Worm (Caenorhabditis elegans) whole organism, late embryonic: ENCODE results near the gene Y37E11AM.2.
A peak's percentile ranks its signal among the peaks of the same experiment; 100 is the strongest.

ENCODE experiments used
- ama-1 ChIP-seq: fragments of 150-350 bp; optimal IDR thresholded peaks from 2 replicates; lab custom pipeline; 2014
- elt-4 ChIP-seq: sonication (generic microtip); optimal IDR thresholded peaks from 2 replicates; lab custom pipeline; 2016; ENCODE audit warnings: missing genetic modification characterization, missing compliant biosample characterization
- fkh-10 ChIP-seq: fragments of 150-350 bp; optimal IDR thresholded peaks from 2 replicates; lab custom pipeline; 2014; ENCODE audit warnings: missing biosample characterization, missing genetic modification reagents, missing genetic modification characterization
- nhr-11 ChIP-seq: fragments of 150-350 bp; optimal IDR thresholded peaks from 2 replicates; lab custom pipeline; 2014; ENCODE audit warnings: missing biosample characterization, missing genetic modification characterization
- pha-4 ChIP-seq: fragments of 150-350 bp; optimal IDR thresholded peaks from 2 replicates; lab custom pipeline; 2018; ENCODE audit warnings: missing biosample characterization, missing genetic modification reagents, missing genetic modification characterization

- TF ChIP-seq fkh-10 (GFP tag; lab: Kevin White, UChicago) (no peak), nhr-11 (tag; lab: Kevin White, UChicago) (no peak), ama-1 (lab: Kevin White, UChicago) (peak; percentile 43), pha-4 (tag; lab: Kevin White, UChicago) (no peak), elt-4 (tag; lab: Kevin White, UChicago) (no peak)
Measured at ce11 chrIV:3764012-3764549, 38.8 kb upstream of the Y37E11AM.2 start.
